Worm (Caenorhabditis elegans): ENCODE measurements around the gene K09E2.1.

K09E2.1 gene

ce11 chrX:8703664-8704356 lies 22.1 kb downstream of the K09E2.1 start, which contains the start of gene jbts-14:
TSS of gene jbts-14 (plus strand) at chrX:8704306.
- no peak for TF ChIP-seq ceh-44 (GFP tag; IDR thresholded peaks at IDR 0.05)
- TF ChIP-seq vab-7 (GFP tag; IDR thresholded peaks at IDR 0.05), result no peak
- no peak for TF ChIP-seq nhr-111 (GFP tag; optimal IDR thresholded peaks at IDR 0.05)
- no peak for TF ChIP-seq attf-4 (tag; optimal IDR thresholded peaks at IDR 0.05)
- TF ChIP-seq lin-39 (tag; optimal IDR thresholded peaks at IDR 0.05), result no peak
- no peak for TF ChIP-seq mes-2 (tag; optimal IDR thresholded peaks at IDR 0.05; ENCODE audit: poor library complexity, severe bottlenecking)
- no peak for TF ChIP-seq F37D6.2 (tag; optimal IDR thresholded peaks at IDR 0.05)
- no peak for TF ChIP-seq zfp-2 (tag; optimal IDR thresholded peaks at IDR 0.05)
- no peak for TF ChIP-seq dmd-6 (GFP tag; IDR thresholded peaks at IDR 0.05)
- TF ChIP-seq ztf-11 (tag; optimal IDR thresholded peaks at IDR 0.05), result no peak
- no peak for TF ChIP-seq snpc-4 (tag; optimal IDR thresholded peaks at IDR 0.05)
- TF ChIP-seq cey-2 (tag; optimal IDR thresholded peaks at IDR 0.05; ENCODE audit: borderline replicate concordance, insufficient read depth), result no peak

- TF ChIP-seq dve-1 (tag; optimal IDR thresholded peaks at IDR 0.05; ENCODE audit: insufficient read depth) (no peak), aha-1 (tag) (peak; percentile 90)
These were observed 23.1 kb downstream of the K09E2.1 start for ce11 chrX:8704830-8705229.

- TF ChIP-seq ceh-28 (tag; optimal IDR thresholded peaks at IDR 0.05) (no peak), ceh-32 (tag; optimal IDR thresholded peaks at IDR 0.05; ENCODE audit: poor library complexity) (no peak), fos-1 (tag; optimal IDR thresholded peaks at IDR 0.05) (no peak), daf-19 (GFP tag; conservative IDR thresholded peaks at IDR 0.05) (no peak), nhr-237 (tag; optimal IDR thresholded peaks at IDR 0.05) (no peak), Y75B8A.6 (GFP tag; IDR thresholded peaks at IDR 0.05) (no peak), pha-4 (GFP tag; IDR thresholded peaks at IDR 0.05) (no peak), pha-4 (tag; optimal IDR thresholded peaks at IDR 0.05) (no peak), madf-5 (GFP tag; IDR thresholded peaks at IDR 0.05) (no peak), nhr-41 (GFP tag; IDR thresholded peaks at IDR 0.05) (no peak), ceh-44 (GFP tag; IDR thresholded peaks at IDR 0.05) (no peak), saeg-2 (GFP tag; IDR thresholded peaks at IDR 0.05) (no peak), nhr-28 (tag; optimal IDR thresholded peaks at IDR 0.05) (no peak), lin-13 (GFP tag; optimal IDR thresholded peaks at IDR 0.05) (no peak), egl-27 (tag; optimal IDR thresholded peaks at IDR 0.05) (no peak), daf-16 (GFP tag; optimal IDR thresholded peaks at IDR 0.05) (no peak), daf-16 (tag; optimal IDR thresholded peaks at IDR 0.05) (no peak), nhr-76 (tag; optimal IDR thresholded peaks at IDR 0.05) (no peak)
These were observed 26.4 kb downstream of the K09E2.1 start, which contains the start of gene F53A9.3 for ce11 chrX:8708053-8708452. TSS of gene F53A9.3 (plus strand) at chrX:8708353.

ce11 chrX:8709424-8709823 lies 27.7 kb downstream of the K09E2.1 start, which contains the start of gene kreg-1:
TSS of gene kreg-1 (plus strand) at chrX:8709764.
- TF ChIP-seq gei-8 (GFP tag; optimal IDR thresholded peaks at IDR 0.05) (no peak), dmd-6 (GFP tag; IDR thresholded peaks at IDR 0.05) (peak; percentile 11; the same call in 1 of the 2 replicates), pqm-1 (tag; optimal IDR thresholded peaks at IDR 0.05) (peak; percentile 32), attf-4 (tag; optimal IDR thresholded peaks at IDR 0.05) (no peak), nhr-41 (GFP tag; IDR thresholded peaks at IDR 0.05) (no peak), nhr-76 (tag; optimal IDR thresholded peaks at IDR 0.05) (no peak)

DNA sequence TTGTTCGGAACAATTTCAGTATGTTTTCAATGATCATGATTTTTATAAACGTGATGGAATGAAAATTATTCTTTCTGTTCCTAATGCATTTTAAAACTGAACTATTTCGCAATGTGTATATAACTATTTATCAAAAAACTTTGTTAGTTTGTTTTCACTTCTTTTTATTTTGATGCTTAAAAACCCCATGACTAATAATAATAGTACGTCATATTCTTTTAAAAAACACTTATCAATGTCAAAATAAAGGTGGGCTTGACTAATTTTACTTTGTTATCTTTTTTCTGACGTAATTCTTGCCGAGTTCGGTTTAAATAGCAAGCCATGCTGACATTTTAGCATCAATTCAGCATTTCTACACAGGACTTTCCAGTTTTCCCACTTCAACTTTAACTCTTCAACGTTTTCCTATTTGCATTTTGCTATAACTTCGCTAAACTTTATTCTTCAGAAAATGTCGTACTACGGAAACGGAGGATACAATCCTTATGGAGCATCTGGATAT lies 29.5 kb downstream of the K09E2.1 start, which contains the start of gene F53A9.1:
Gene F53A9.1 (plus strand): TSS at position 455 of the 505 bp plus-strand sequence.
- TF ChIP-seq daf-16 (GFP tag; optimal IDR thresholded peaks at IDR 0.05) (no peak), daf-16 (tag; optimal IDR thresholded peaks at IDR 0.05) (peak; percentile 62), dve-1 (tag; optimal IDR thresholded peaks at IDR 0.05; ENCODE audit: insufficient read depth) (peak; percentile 38), lsy-2 (tag; optimal IDR thresholded peaks at IDR 0.05) (no peak), unc-62 (GFP tag; optimal IDR thresholded peaks at IDR 0.05 in 1 of 2) (peak in 1 of 2 experiments; percentile 75), unc-62 (tag; optimal IDR thresholded peaks at IDR 0.05) (no peak), mdl-1 (tag; optimal IDR thresholded peaks at IDR 0.05) (no peak)
